Worm (Caenorhabditis elegans) whole organism, L2 larva: ENCODE results near the gene lgc-55.

ENCODE experiments used
- F13H6.1 ChIP-seq: sonication (generic microtip); optimal IDR thresholded peaks from 2 replicates; lab custom pipeline; 2016; ENCODE audit warnings: missing genetic modification characterization, missing compliant biosample characterization
- R02D3.7 ChIP-seq: fragments of 150-350 bp; optimal IDR thresholded peaks from 2 replicates; lab custom pipeline; 2014; ENCODE audit warnings: missing biosample characterization, missing genetic modification characterization
- ZK546.5 ChIP-seq: sonication (generic microtip); optimal IDR thresholded peaks from 2 replicates; lab custom pipeline; 2017; ENCODE audit warnings: missing biosample characterization, missing genetic modification characterization
- alr-1 ChIP-seq: fragments of 150-350 bp; optimal IDR thresholded peaks from 2 replicates; lab custom pipeline; 2014; ENCODE audit warnings: missing biosample characterization, missing genetic modification characterization
- aly-2 ChIP-seq: fragments of 150-350 bp; optimal IDR thresholded peaks from 2 replicates; lab custom pipeline; 2014; ENCODE audit warnings: missing biosample characterization, missing genetic modification characterization
- blmp-1 ChIP-seq: sonication (generic microtip); optimal IDR thresholded peaks from 2 replicates; lab custom pipeline; 2017; ENCODE audit warnings: missing genetic modification characterization, mild to moderate bottlenecking, missing compliant biosample characterization, antibody characterized with exemption, moderate library complexity; ENCODE audit not compliant: insufficient read depth
- ceh-16 ChIP-seq: fragments of 150-350 bp; optimal IDR thresholded peaks from 2 replicates; lab custom pipeline; 2014; ENCODE audit warnings: missing biosample characterization, missing genetic modification characterization
- crh-2 ChIP-seq: sonication (generic microtip); optimal IDR thresholded peaks from 2 replicates; lab custom pipeline; 2017; ENCODE audit warnings: missing biosample characterization, missing genetic modification characterization
- dmd-4 ChIP-seq: sonication (generic microtip); optimal IDR thresholded peaks from 2 replicates; lab custom pipeline; 2017; ENCODE audit warnings: missing biosample characterization, missing genetic modification characterization
- egl-27 ChIP-seq: sonication (generic microtip); optimal IDR thresholded peaks from 3 replicates; lab custom pipeline; 2017; ENCODE audit warnings: missing biosample characterization, missing genetic modification reagents, missing genetic modification characterization
- elt-1 ChIP-seq: fragments of 150-350 bp; optimal IDR thresholded peaks from 2 replicates; lab custom pipeline; 2014; ENCODE audit warnings: missing biosample characterization, missing genetic modification characterization
- fos-1 ChIP-seq: fragments of 150-350 bp; optimal IDR thresholded peaks from 2 replicates; lab custom pipeline; 2014; ENCODE audit warnings: missing biosample characterization, missing genetic modification characterization
- gmeb-1 ChIP-seq: fragments of 150-350 bp; optimal IDR thresholded peaks from 2 replicates; lab custom pipeline; 2014; ENCODE audit warnings: missing biosample characterization, missing genetic modification characterization
- lin-11 ChIP-seq: fragments of 150-350 bp; sonication (generic microtip); optimal IDR thresholded peaks from 2 replicates; lab custom pipeline; 2014; ENCODE audit warnings: missing biosample characterization, missing genetic modification characterization, inconsistent platforms, mixed read lengths
- lin-13 ChIP-seq: fragments of 150-350 bp; optimal IDR thresholded peaks from 2 replicates; lab custom pipeline; 2014; ENCODE audit warnings: missing biosample characterization, missing genetic modification reagents, missing genetic modification characterization
- lin-39 ChIP-seq: fragments of 150-350 bp; optimal IDR thresholded peaks from 2 replicates; lab custom pipeline; 2014; ENCODE audit warnings: missing biosample characterization, missing genetic modification reagents, missing genetic modification characterization
- mab-5 ChIP-seq: fragments of 150-350 bp; optimal IDR thresholded peaks from 2 replicates; lab custom pipeline; 2014; ENCODE audit warnings: missing biosample characterization, missing genetic modification characterization
- mdl-1 ChIP-seq, 2 experiments: fragments of 150-350 bp in 1 of 2; sonication (generic microtip) in 1 of 2; optimal IDR thresholded peaks; 2 replicates each; lab custom pipeline; 2017; ENCODE audit warnings: missing biosample characterization in 2 of 2, missing genetic modification characterization in 2 of 2
- nhr-10 ChIP-seq: sonication (generic microtip); optimal IDR thresholded peaks from 2 replicates; lab custom pipeline; 2017; ENCODE audit warnings: missing biosample characterization, missing genetic modification characterization
- nhr-12 ChIP-seq: fragments of 150-350 bp; optimal IDR thresholded peaks from 2 replicates; lab custom pipeline; 2014; ENCODE audit warnings: missing biosample characterization, missing genetic modification characterization
- nhr-129 ChIP-seq: fragments of 150-350 bp; optimal IDR thresholded peaks from 2 replicates; lab custom pipeline; 2014; ENCODE audit warnings: missing biosample characterization, missing genetic modification characterization
- nhr-21 ChIP-seq: fragments of 150-350 bp; optimal IDR thresholded peaks from 2 replicates; lab custom pipeline; 2014; ENCODE audit warnings: missing biosample characterization, missing genetic modification characterization
- nhr-23 ChIP-seq: fragments of 150-350 bp; optimal IDR thresholded peaks from 2 replicates; lab custom pipeline; 2014; ENCODE audit warnings: missing biosample characterization, missing genetic modification reagents, missing genetic modification characterization
- nhr-25 ChIP-seq: fragments of 150-350 bp; sonication (generic microtip); optimal IDR thresholded peaks from 3 replicates; lab custom pipeline; 2014; ENCODE audit warnings: missing biosample characterization, missing genetic modification characterization
- nhr-6 ChIP-seq: fragments of 150-350 bp; optimal IDR thresholded peaks from 2 replicates; lab custom pipeline; 2014; ENCODE audit warnings: missing biosample characterization, missing genetic modification characterization
- nhr-77 ChIP-seq: fragments of 150-350 bp; optimal IDR thresholded peaks from 2 replicates; lab custom pipeline; 2014; ENCODE audit warnings: missing biosample characterization, missing genetic modification characterization
- sem-4 ChIP-seq: fragments of 150-350 bp; optimal IDR thresholded peaks from 2 replicates; lab custom pipeline; 2014; ENCODE audit warnings: missing biosample characterization, missing genetic modification reagents, missing genetic modification characterization
- sma-3 ChIP-seq: sonication (generic microtip); optimal IDR thresholded peaks from 2 replicates; lab custom pipeline; 2016; ENCODE audit warnings: missing genetic modification reagents, missing genetic modification characterization, missing compliant biosample characterization
- snpc-4 ChIP-seq: fragments of 150-350 bp; optimal IDR thresholded peaks from 2 replicates; lab custom pipeline; 2014; ENCODE audit warnings: missing biosample characterization, missing genetic modification characterization
- unc-39 ChIP-seq: fragments of 150-350 bp; optimal IDR thresholded peaks from 2 replicates; lab custom pipeline; 2014; ENCODE audit warnings: missing biosample characterization, missing genetic modification characterization
- unc-55 ChIP-seq: fragments of 150-350 bp; sonication (generic microtip); optimal IDR thresholded peaks from 3 replicates; lab custom pipeline; 2014; ENCODE audit warnings: missing biosample characterization, missing genetic modification reagents, missing genetic modification characterization
- unc-62 ChIP-seq: fragments of 150-350 bp; optimal IDR thresholded peaks from 2 replicates; lab custom pipeline; 2014; ENCODE audit warnings: missing biosample characterization, missing genetic modification reagents, missing genetic modification characterization
- zag-1 ChIP-seq: fragments of 150-350 bp; optimal IDR thresholded peaks from 2 replicates; lab custom pipeline; 2014; ENCODE audit warnings: missing biosample characterization, missing genetic modification characterization
- ztf-1 ChIP-seq: fragments of 200-800 bp; sonication (Bioruptor generic); conservative IDR thresholded peaks from 2 replicates; pipeline ENCODE4 v1.3.6; 2022; ENCODE audit warnings: missing genetic modification characterization, missing compliant biosample characterization
- ztf-4 ChIP-seq: fragments of 150-350 bp; optimal IDR thresholded peaks from 2 replicates; lab custom pipeline; 2014; ENCODE audit warnings: missing biosample characterization, missing genetic modification characterization

lgc-55 gene

DNA sequence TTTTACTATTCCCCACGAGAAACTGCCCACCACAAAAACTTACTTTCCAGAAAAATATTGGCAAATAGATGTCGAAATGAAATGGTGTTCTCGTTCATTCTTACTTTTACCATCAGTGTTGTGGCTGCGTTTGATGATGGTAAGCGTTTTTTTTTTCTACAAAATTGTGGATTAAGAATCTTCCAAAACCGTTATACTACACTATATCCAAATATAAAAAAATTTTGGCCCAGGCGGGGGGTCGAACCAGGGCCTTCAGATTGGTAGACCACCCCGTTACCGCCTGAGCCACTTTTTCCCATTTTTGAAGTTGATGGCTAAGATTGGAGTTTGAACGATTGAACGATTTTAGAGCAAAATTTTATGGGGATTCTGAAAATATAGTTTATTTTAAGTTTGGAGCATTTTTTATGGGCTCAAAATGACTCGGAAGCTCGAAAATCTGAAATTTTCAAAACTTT is at the start of gene lgc-55:
Gene lgc-55, plus strand, starts transcription at position 51 of the 461 bp plus-strand sequence.
- no peak for TF ChIP-seq nhr-129 (tag; lab: Kevin White, UChicago)
- TF ChIP-seq unc-39 (tag; lab: Kevin White, UChicago), result no peak
- TF ChIP-seq zag-1 (tag; lab: Kevin White, UChicago), result no peak
- TF ChIP-seq fos-1 (tag; lab: Kevin White, UChicago), result no peak
- no peak for TF ChIP-seq lin-11 (tag; lab: Kevin White, UChicago)
- TF ChIP-seq ZK546.5 (tag; lab: Kevin White, UChicago), result no peak
- TF ChIP-seq nhr-6 (tag; lab: Kevin White, UChicago), result no peak
- TF ChIP-seq sma-3, result no peak
- no peak for TF ChIP-seq nhr-23
- TF ChIP-seq nhr-77 (tag; lab: Kevin White, UChicago), result no peak
- TF ChIP-seq egl-27 (tag; lab: Kevin White, UChicago), result no peak
- TF ChIP-seq nhr-21 (tag; lab: Kevin White, UChicago), result no peak

DNA sequence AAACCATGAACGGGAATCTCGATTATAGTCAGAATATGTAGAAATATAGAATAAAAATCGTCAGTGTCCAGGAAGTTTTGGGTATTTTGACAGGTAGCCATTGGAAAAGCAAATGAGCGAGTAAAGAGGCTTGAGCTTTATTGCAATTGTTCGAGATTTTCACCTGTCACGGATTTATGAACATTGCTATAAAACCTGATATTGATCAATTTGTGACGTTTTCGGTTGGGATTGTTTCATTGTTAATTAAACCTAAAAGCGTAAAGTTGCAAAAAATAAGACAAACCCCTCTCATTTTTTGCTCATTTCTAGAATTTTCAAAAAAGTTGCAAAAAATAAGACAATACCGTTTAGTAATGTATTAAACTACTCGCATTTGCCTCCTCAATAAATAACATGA is 44.6 kb upstream of the lgc-55 start, which contains the start of gene srh-183:
Gene srh-183, minus strand, starts transcription at position 101 of the 400 bp plus-strand sequence.
- no peak for TF ChIP-seq snpc-4 (tag; lab: Kevin White, UChicago)
- no peak for TF ChIP-seq mdl-1 (tag; optimal IDR thresholded peaks at IDR 0.05; lab: Kevin White, UChicago)
- no peak for TF ChIP-seq blmp-1 (tag; lab: Kevin White, UChicago)

DNA sequence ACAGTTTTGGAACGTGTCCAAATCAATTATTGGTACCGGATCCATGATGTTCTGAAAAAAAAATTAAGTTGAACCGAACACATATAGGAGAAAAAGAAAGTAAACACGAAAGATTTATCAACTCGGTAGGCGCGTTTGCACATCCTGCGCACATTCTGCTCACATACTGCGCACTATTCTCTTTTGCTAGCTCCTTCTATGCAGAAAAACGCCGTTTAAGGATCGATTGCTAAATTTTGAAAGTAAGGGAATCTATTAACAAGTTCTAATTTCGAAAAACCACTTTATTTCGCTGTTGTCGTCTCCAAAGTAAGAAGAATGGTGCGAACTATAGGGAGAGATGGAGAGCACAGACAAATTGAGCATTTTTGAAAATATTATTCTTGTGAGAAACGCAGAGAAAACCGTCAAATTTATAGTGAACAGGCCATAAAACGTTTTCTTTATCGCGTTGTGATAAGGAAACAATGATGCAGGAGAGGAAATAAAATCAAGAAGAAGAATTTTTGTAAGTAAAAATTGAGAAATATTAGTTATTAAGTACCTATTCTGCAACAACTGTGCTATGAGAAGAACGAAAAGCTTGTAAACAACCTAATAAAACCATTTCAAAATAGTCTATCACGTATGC is 40.9 kb upstream of the lgc-55 start, which contains the start of gene Y60A3A.24:
Gene Y60A3A.24, minus strand, starts transcription at position 51 of the 631 bp plus-strand sequence.
- TF ChIP-seq crh-2 (tag; lab: Kevin White, UChicago) (peak; percentile 24), nhr-6 (tag; lab: Kevin White, UChicago) (no peak), fos-1 (tag; lab: Kevin White, UChicago) (peak; percentile 80), gmeb-1 (tag; lab: Kevin White, UChicago) (peak; percentile 25)

DNA sequence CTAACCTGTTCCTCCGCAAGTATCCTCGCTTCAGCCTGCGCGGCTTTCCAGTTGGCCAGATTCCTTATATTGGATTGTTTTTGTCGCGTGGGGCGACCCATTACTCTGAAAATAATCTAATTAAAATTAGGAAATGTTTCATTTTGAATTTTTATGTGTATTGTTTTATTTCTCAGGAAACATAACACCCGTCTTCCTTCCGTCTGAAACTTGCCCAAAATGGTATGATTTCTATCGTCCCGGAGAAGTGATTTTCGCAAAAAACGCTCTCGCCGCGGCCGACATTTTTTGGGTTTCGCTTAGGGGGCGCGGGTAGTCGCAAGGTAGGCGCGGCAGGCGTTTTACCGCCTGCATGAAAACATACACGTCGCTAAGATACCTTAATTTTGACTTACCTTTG is 36.6 kb upstream of the lgc-55 start, which contains the start of gene clec-260:
Gene clec-260, minus strand, starts transcription at position 101 of the 400 bp plus-strand sequence.
- no peak for TF ChIP-seq crh-2 (tag; lab: Kevin White, UChicago)
- TF ChIP-seq lin-39, result no peak
- TF ChIP-seq lin-11 (tag; lab: Kevin White, UChicago), result no peak
- no peak for TF ChIP-seq lin-13 (GFP tag; lab: Kevin White, UChicago)
- no peak for TF ChIP-seq nhr-25 (tag; lab: Kevin White, UChicago)
- no peak for TF ChIP-seq egl-27 (tag; lab: Kevin White, UChicago)
- TF ChIP-seq nhr-129 (tag; lab: Kevin White, UChicago), result no peak
- TF ChIP-seq sem-4 (tag; lab: Kevin White, UChicago), result no peak
- no peak for TF ChIP-seq mab-5 (tag; lab: Kevin White, UChicago)
- TF ChIP-seq nhr-21 (tag; lab: Kevin White, UChicago), result no peak
- no peak for TF ChIP-seq zag-1 (tag; lab: Kevin White, UChicago)
- no peak for TF ChIP-seq elt-1 (tag; lab: Kevin White, UChicago)
- no peak for TF ChIP-seq sma-3
- TF ChIP-seq ZK546.5 (tag; lab: Kevin White, UChicago), result no peak
- no peak for TF ChIP-seq fos-1 (tag; lab: Kevin White, UChicago)
- no peak for TF ChIP-seq unc-62 (GFP tag; lab: Kevin White, UChicago)
- no peak for TF ChIP-seq nhr-77 (tag; lab: Kevin White, UChicago)
- no peak for TF ChIP-seq ztf-1 (GFP tag; lab: Robert Waterston, UW)
- TF ChIP-seq aly-2, result no peak
- TF ChIP-seq R02D3.7 (tag; lab: Kevin White, UChicago), result no peak
- TF ChIP-seq, all 48 proteins: peak for 0

DNA sequence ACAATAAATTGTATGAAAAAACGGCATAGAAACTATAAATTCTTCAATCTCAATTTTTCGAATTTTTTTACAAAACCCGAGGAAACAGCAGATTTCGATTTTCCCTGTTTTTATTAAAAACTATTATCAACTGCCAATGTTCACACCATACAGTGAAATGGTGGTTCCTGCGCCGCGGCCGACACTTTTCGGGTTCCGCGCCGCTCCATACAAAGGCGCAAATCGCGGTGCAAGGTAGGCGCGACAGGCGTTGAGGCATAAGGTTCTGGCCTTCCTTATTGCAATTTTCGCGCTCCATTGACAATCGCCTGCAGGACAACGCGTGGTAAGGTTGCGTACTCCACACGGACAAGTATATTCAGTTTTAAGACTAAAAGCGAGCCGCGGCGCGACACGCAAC is 36.1 kb upstream of the lgc-55 start:
- TF ChIP-seq nhr-10 (tag; lab: Kevin White, UChicago), result no peak
- TF ChIP-seq lin-13 (GFP tag; lab: Kevin White, UChicago), result no peak
- no peak for TF ChIP-seq unc-55 (GFP tag; lab: Kevin White, UChicago)
- TF ChIP-seq snpc-4 (tag; lab: Kevin White, UChicago), result no peak
- TF ChIP-seq egl-27 (tag; lab: Kevin White, UChicago), result no peak
- no peak for TF ChIP-seq nhr-129 (tag; lab: Kevin White, UChicago)
- no peak for TF ChIP-seq nhr-21 (tag; lab: Kevin White, UChicago)
- no peak for TF ChIP-seq alr-1 (tag; lab: Kevin White, UChicago)
- TF ChIP-seq sem-4 (tag; lab: Kevin White, UChicago), result no peak
- no peak for TF ChIP-seq F13H6.1 (tag; lab: Kevin White, UChicago)
- TF ChIP-seq dmd-4, result no peak
- TF ChIP-seq unc-39 (tag; lab: Kevin White, UChicago), result no peak
- no peak for TF ChIP-seq gmeb-1 (tag; lab: Kevin White, UChicago)
- no peak for TF ChIP-seq blmp-1 (tag; lab: Kevin White, UChicago)
- TF ChIP-seq fos-1 (tag; lab: Kevin White, UChicago), result no peak
- no peak for TF ChIP-seq unc-62 (GFP tag; lab: Kevin White, UChicago)
- no peak for TF ChIP-seq aly-2
- TF ChIP-seq nhr-12 (tag; lab: Kevin White, UChicago), result no peak
- TF ChIP-seq ceh-16 (tag; lab: Kevin White, UChicago), result no peak
- TF ChIP-seq ztf-4 (tag; lab: Kevin White, UChicago), result no peak
- TF ChIP-seq, all 48 proteins: peak for 0
